Worm (Caenorhabditis elegans) whole organism, L2 larva: ENCODE data around the gene B0001.2.
A peak's percentile ranks its signal among the peaks of the same experiment; 100 is the strongest.

Source experiments
- C34F6.9 ChIP-seq: fragments of 150-350 bp; optimal IDR thresholded peaks from 2 replicates; lab custom pipeline; 2014; ENCODE audit warnings: missing biosample characterization, missing genetic modification characterization
- F13H6.1 ChIP-seq: sonication (generic microtip); optimal IDR thresholded peaks from 2 replicates; lab custom pipeline; 2016; ENCODE audit warnings: missing genetic modification characterization, missing compliant biosample characterization
- Y55F3AM.14 ChIP-seq: fragments of 200-800 bp; sonication (Bioruptor generic); optimal IDR thresholded peaks from 2 replicates; lab custom pipeline; 2018; ENCODE audit warnings: mild to moderate bottlenecking, missing genetic modification characterization, missing compliant biosample characterization
- ZK546.5 ChIP-seq: sonication (generic microtip); optimal IDR thresholded peaks from 2 replicates; lab custom pipeline; 2017; ENCODE audit warnings: missing biosample characterization, missing genetic modification characterization
- alr-1 ChIP-seq: fragments of 150-350 bp; optimal IDR thresholded peaks from 2 replicates; lab custom pipeline; 2014; ENCODE audit warnings: missing biosample characterization, missing genetic modification characterization
- blmp-1 ChIP-seq: sonication (generic microtip); optimal IDR thresholded peaks from 2 replicates; lab custom pipeline; 2017; ENCODE audit warnings: missing genetic modification characterization, mild to moderate bottlenecking, missing compliant biosample characterization, antibody characterized with exemption, moderate library complexity; ENCODE audit not compliant: insufficient read depth
- ceh-16 ChIP-seq: fragments of 150-350 bp; optimal IDR thresholded peaks from 2 replicates; lab custom pipeline; 2014; ENCODE audit warnings: missing biosample characterization, missing genetic modification characterization
- ceh-82 ChIP-seq: fragments of 150-350 bp; optimal IDR thresholded peaks from 2 replicates; lab custom pipeline; 2014; ENCODE audit warnings: missing biosample characterization, missing genetic modification characterization
- crh-2 ChIP-seq: sonication (generic microtip); optimal IDR thresholded peaks from 2 replicates; lab custom pipeline; 2017; ENCODE audit warnings: missing biosample characterization, missing genetic modification characterization
- elt-1 ChIP-seq: fragments of 150-350 bp; optimal IDR thresholded peaks from 2 replicates; lab custom pipeline; 2014; ENCODE audit warnings: missing biosample characterization, missing genetic modification characterization
- fos-1 ChIP-seq: fragments of 150-350 bp; optimal IDR thresholded peaks from 2 replicates; lab custom pipeline; 2014; ENCODE audit warnings: missing biosample characterization, missing genetic modification characterization
- gmeb-1 ChIP-seq: fragments of 150-350 bp; optimal IDR thresholded peaks from 2 replicates; lab custom pipeline; 2014; ENCODE audit warnings: missing biosample characterization, missing genetic modification characterization
- lin-11 ChIP-seq: fragments of 150-350 bp; sonication (generic microtip); optimal IDR thresholded peaks from 2 replicates; lab custom pipeline; 2014; ENCODE audit warnings: missing biosample characterization, missing genetic modification characterization, inconsistent platforms, mixed read lengths
- lin-13 ChIP-seq: fragments of 150-350 bp; optimal IDR thresholded peaks from 2 replicates; lab custom pipeline; 2014; ENCODE audit warnings: missing biosample characterization, missing genetic modification reagents, missing genetic modification characterization
- lin-39 ChIP-seq: fragments of 150-350 bp; optimal IDR thresholded peaks from 2 replicates; lab custom pipeline; 2014; ENCODE audit warnings: missing biosample characterization, missing genetic modification reagents, missing genetic modification characterization
- lsy-2 ChIP-seq, 2 experiments: fragments of 150-350 bp in 1 of 2; sonication (generic microtip) in 1 of 2; optimal IDR thresholded peaks; 2 replicates each; lab custom pipeline; 2014 to 2017; ENCODE audit warnings: missing biosample characterization in 2 of 2, missing genetic modification characterization in 2 of 2
- mab-5 ChIP-seq: fragments of 150-350 bp; optimal IDR thresholded peaks from 2 replicates; lab custom pipeline; 2014; ENCODE audit warnings: missing biosample characterization, missing genetic modification characterization
- mbf-1 ChIP-seq: sonication (generic microtip); optimal IDR thresholded peaks from 2 replicates; lab custom pipeline; 2017; ENCODE audit warnings: missing biosample characterization, missing genetic modification characterization
- nhr-10 ChIP-seq: sonication (generic microtip); optimal IDR thresholded peaks from 2 replicates; lab custom pipeline; 2017; ENCODE audit warnings: missing biosample characterization, missing genetic modification characterization
- nhr-12 ChIP-seq: fragments of 150-350 bp; optimal IDR thresholded peaks from 2 replicates; lab custom pipeline; 2014; ENCODE audit warnings: missing biosample characterization, missing genetic modification characterization
- nhr-129 ChIP-seq: fragments of 150-350 bp; optimal IDR thresholded peaks from 2 replicates; lab custom pipeline; 2014; ENCODE audit warnings: missing biosample characterization, missing genetic modification characterization
- nhr-21 ChIP-seq: fragments of 150-350 bp; optimal IDR thresholded peaks from 2 replicates; lab custom pipeline; 2014; ENCODE audit warnings: missing biosample characterization, missing genetic modification characterization
- nhr-237 ChIP-seq: fragments of 150-350 bp; optimal IDR thresholded peaks from 2 replicates; lab custom pipeline; 2014; ENCODE audit warnings: missing biosample characterization, missing genetic modification characterization
- nhr-25 ChIP-seq: fragments of 150-350 bp; sonication (generic microtip); optimal IDR thresholded peaks from 3 replicates; lab custom pipeline; 2014; ENCODE audit warnings: missing biosample characterization, missing genetic modification characterization
- nhr-77 ChIP-seq: fragments of 150-350 bp; optimal IDR thresholded peaks from 2 replicates; lab custom pipeline; 2014; ENCODE audit warnings: missing biosample characterization, missing genetic modification characterization
- peb-1 ChIP-seq: fragments of 150-350 bp; optimal IDR thresholded peaks from 2 replicates; lab custom pipeline; 2014; ENCODE audit warnings: missing biosample characterization, missing genetic modification characterization
- skn-1 ChIP-seq: sonication (generic microtip); optimal IDR thresholded peaks from 2 replicates; lab custom pipeline; 2017; ENCODE audit warnings: missing biosample characterization, missing genetic modification characterization
- sma-3 ChIP-seq: sonication (generic microtip); optimal IDR thresholded peaks from 2 replicates; lab custom pipeline; 2016; ENCODE audit warnings: missing genetic modification reagents, missing genetic modification characterization, missing compliant biosample characterization
- sma-9 ChIP-seq, 2 experiments: fragments of 150-350 bp in 1 of 2; sonication (generic microtip) in 1 of 2; optimal IDR thresholded peaks; 2 replicates each; lab custom pipeline; 2014 to 2016; ENCODE audit warnings: missing genetic modification characterization in 2 of 2, mild to moderate bottlenecking in 1 of 2, missing biosample characterization in 1 of 2, missing compliant biosample characterization in 1 of 2, missing genetic modification reagents in 1 of 2, moderate library complexity in 1 of 2
- snpc-4 ChIP-seq: fragments of 150-350 bp; optimal IDR thresholded peaks from 2 replicates; lab custom pipeline; 2014; ENCODE audit warnings: missing biosample characterization, missing genetic modification characterization
- unc-55 ChIP-seq: fragments of 150-350 bp; sonication (generic microtip); optimal IDR thresholded peaks from 3 replicates; lab custom pipeline; 2014; ENCODE audit warnings: missing biosample characterization, missing genetic modification reagents, missing genetic modification characterization
- unc-62 ChIP-seq: fragments of 150-350 bp; optimal IDR thresholded peaks from 2 replicates; lab custom pipeline; 2014; ENCODE audit warnings: missing biosample characterization, missing genetic modification reagents, missing genetic modification characterization
- zag-1 ChIP-seq: fragments of 150-350 bp; optimal IDR thresholded peaks from 2 replicates; lab custom pipeline; 2014; ENCODE audit warnings: missing biosample characterization, missing genetic modification characterization
- ztf-1 ChIP-seq: fragments of 200-800 bp; sonication (Bioruptor generic); conservative IDR thresholded peaks from 2 replicates; pipeline ENCODE4 v1.3.6; 2022; ENCODE audit warnings: missing genetic modification characterization, missing compliant biosample characterization
- ztf-11 ChIP-seq: sonication (generic microtip); optimal IDR thresholded peaks from 2 replicates; lab custom pipeline; 2017; ENCODE audit warnings: missing biosample characterization, missing genetic modification characterization
- ztf-4 ChIP-seq: fragments of 150-350 bp; optimal IDR thresholded peaks from 2 replicates; lab custom pipeline; 2014; ENCODE audit warnings: missing biosample characterization, missing genetic modification characterization

Gene B0001.2

ce11 chrIV:12165432-12166078, 14.8 kb upstream of the B0001.2 start:
- TF ChIP-seq Y55F3AM.14 (GFP tag; lab: Kevin White, UChicago) (no peak), peb-1 (tag; lab: Kevin White, UChicago) (no peak), nhr-129 (peak; percentile 50)
- TF ChIP-seq, all 48 proteins: peak for 1

- no peak for TF ChIP-seq Y55F3AM.14 (GFP tag; lab: Kevin White, UChicago)
- no peak for TF ChIP-seq ZK546.5 (tag; lab: Kevin White, UChicago)
- no peak for TF ChIP-seq lin-39 (tag; lab: Kevin White, UChicago)
- no peak for TF ChIP-seq nhr-237 (tag; lab: Kevin White, UChicago)
- no peak for TF ChIP-seq C34F6.9 (tag; lab: Kevin White, UChicago)
- TF ChIP-seq ceh-82 = no peak
- no peak for TF ChIP-seq mbf-1 (tag; lab: Kevin White, UChicago)
- TF ChIP-seq lin-13 = no peak
- no peak for TF ChIP-seq crh-2
- TF ChIP-seq sma-9 (GFP tag; optimal IDR thresholded peaks at IDR 0.05; lab: Kevin White, UChicago) = no peak
- no peak for TF ChIP-seq sma-9 (tag; optimal IDR thresholded peaks at IDR 0.05; lab: Kevin White, UChicago)
- TF ChIP-seq blmp-1 (tag; lab: Kevin White, UChicago) = no peak
- no peak for TF ChIP-seq ceh-16
- no peak for TF ChIP-seq ztf-11 (tag; lab: Kevin White, UChicago)
- TF ChIP-seq ztf-4 (tag; lab: Kevin White, UChicago) = no peak
Observed at ce11 chrIV:12162732-12163131, 12.0 kb upstream of the B0001.2 start.

ce11 chrIV:12160421-12160820, 9.6 kb upstream of the B0001.2 start:
- no peak for TF ChIP-seq sma-3 (GFP tag; lab: Kevin White, UChicago)
- no peak for TF ChIP-seq elt-1 (tag; lab: Kevin White, UChicago)
- TF ChIP-seq gmeb-1 (tag; lab: Kevin White, UChicago) = no peak
- no peak for TF ChIP-seq crh-2
- no peak for TF ChIP-seq nhr-12 (tag; lab: Kevin White, UChicago)
- no peak for TF ChIP-seq alr-1
- no peak for TF ChIP-seq skn-1 (tag; lab: Kevin White, UChicago)
- no peak for TF ChIP-seq Y55F3AM.14 (GFP tag; lab: Kevin White, UChicago)
- TF ChIP-seq nhr-77 (tag; lab: Kevin White, UChicago) = no peak
- no peak for TF ChIP-seq sma-9 (GFP tag; optimal IDR thresholded peaks at IDR 0.05; lab: Kevin White, UChicago)
- TF ChIP-seq sma-9 (tag; optimal IDR thresholded peaks at IDR 0.05; lab: Kevin White, UChicago) = no peak
- TF ChIP-seq F13H6.1 (tag; lab: Kevin White, UChicago) = no peak
- no peak for TF ChIP-seq snpc-4 (tag; lab: Kevin White, UChicago)
- no peak for TF ChIP-seq fos-1 (tag; lab: Kevin White, UChicago)
- no peak for TF ChIP-seq lin-39 (tag; lab: Kevin White, UChicago)
- TF ChIP-seq nhr-21 (tag; lab: Kevin White, UChicago) = no peak
- no peak for TF ChIP-seq ztf-4 (tag; lab: Kevin White, UChicago)

- TF ChIP-seq ztf-4 (tag; lab: Kevin White, UChicago) (no peak), blmp-1 (tag; lab: Kevin White, UChicago) (no peak), nhr-129 (peak; percentile 62)
Observed at ce11 chrIV:12157915-12158314, 7.1 kb upstream of the B0001.2 start.

ce11 chrIV:12156642-12157233, 6.0 kb upstream of the B0001.2 start, which contains the start of gene eri-12:
Gene eri-12, plus strand, starts transcription at chrIV:12156838.
- TF ChIP-seq unc-62 (GFP tag; lab: Kevin White, UChicago) = no peak
- no peak for TF ChIP-seq F13H6.1 (tag; lab: Kevin White, UChicago)
- no peak for TF ChIP-seq ztf-1 (GFP tag; lab: Robert Waterston, UW)
- no peak for TF ChIP-seq elt-1 (tag; lab: Kevin White, UChicago)
- no peak for TF ChIP-seq gmeb-1 (tag; lab: Kevin White, UChicago)
- TF ChIP-seq lin-11 (tag; lab: Kevin White, UChicago) = no peak
- no peak for TF ChIP-seq zag-1 (tag; lab: Kevin White, UChicago)
- TF ChIP-seq nhr-77 (tag; lab: Kevin White, UChicago) = no peak
- no peak for TF ChIP-seq blmp-1 (tag; lab: Kevin White, UChicago)
- no peak for TF ChIP-seq ceh-82
- no peak for TF ChIP-seq ceh-16
- TF ChIP-seq nhr-129 = peak; percentile 67
- no peak for TF ChIP-seq unc-55 (GFP tag; lab: Kevin White, UChicago)
- peak; percentile 34 for TF ChIP-seq crh-2
- TF ChIP-seq lsy-2 (tag; optimal IDR thresholded peaks at IDR 0.05; lab: Kevin White, UChicago) = peak in 1 of 2 experiments; percentile 27
- no peak for TF ChIP-seq nhr-25
- TF ChIP-seq nhr-10 (tag; lab: Kevin White, UChicago) = no peak
- no peak for TF ChIP-seq mab-5 (tag; lab: Kevin White, UChicago)
- no peak for TF ChIP-seq ZK546.5 (tag; lab: Kevin White, UChicago)
- TF ChIP-seq alr-1 = no peak
- no peak for TF ChIP-seq lin-13
- TF ChIP-seq C34F6.9 (tag; lab: Kevin White, UChicago) = peak; percentile 64
- no peak for TF ChIP-seq snpc-4 (tag; lab: Kevin White, UChicago)
